Worm (Caenorhabditis elegans): ENCODE data around the gene C28H8.7.

C28H8.7 gene

ce11 chrIII:5884007-5884406 is 2.8 kb downstream of the C28H8.7 start, which contains the start of gene C28H8.5:
C28H8.5 (plus strand) TSS chrIII:5884307.
- TF ChIP-seq ceh-39 (tag; optimal IDR thresholded peaks at IDR 0.05) (no peak), bed-3 (GFP tag; optimal IDR thresholded peaks at IDR 0.05) (no peak), mls-2 (tag; optimal IDR thresholded peaks at IDR 0.05) (no peak), pha-4 (tag; optimal IDR thresholded peaks at IDR 0.05) (no peak), ztf-11 (tag; optimal IDR thresholded peaks at IDR 0.05) (no peak), nhr-2 (tag; optimal IDR thresholded peaks at IDR 0.05) (no peak), mep-1 (tag; optimal IDR thresholded peaks at IDR 0.05) (no peak), blmp-1 (tag; optimal IDR thresholded peaks at IDR 0.05) (no peak), ham-2 (GFP tag; optimal IDR thresholded peaks at IDR 0.05) (no peak), sem-2 (GFP tag; optimal IDR thresholded peaks at IDR 0.05) (no peak), M03D4.4 (tag; optimal IDR thresholded peaks at IDR 0.05) (no peak), snpc-4 (tag; optimal IDR thresholded peaks at IDR 0.05) (no peak), unc-39 (tag; optimal IDR thresholded peaks at IDR 0.05) (no peak)

ce11 chrIII:5883517-5883916 is 3.3 kb downstream of the C28H8.7 start:
- TF ChIP-seq ceh-39 (tag; optimal IDR thresholded peaks at IDR 0.05) (no peak), cnd-1 (tag; optimal IDR thresholded peaks at IDR 0.05) (no peak), sptf-1 (tag; optimal IDR thresholded peaks at IDR 0.05) (no peak), snpc-4 (tag; optimal IDR thresholded peaks at IDR 0.05) (no peak), mls-2 (tag; optimal IDR thresholded peaks at IDR 0.05) (no peak), unc-39 (tag; optimal IDR thresholded peaks at IDR 0.05) (no peak), zip-8 (tag; optimal IDR thresholded peaks at IDR 0.05) (no peak), unc-120 (tag; optimal IDR thresholded peaks at IDR 0.05; ENCODE audit: poor library complexity, severe bottlenecking) (no peak), nhr-237 (tag; optimal IDR thresholded peaks at IDR 0.05) (no peak), flh-1 (GFP tag; optimal IDR thresholded peaks at IDR 0.05) (no peak), elt-1 (tag; optimal IDR thresholded peaks at IDR 0.05; ENCODE audit: borderline replicate concordance, insufficient read depth) (no peak), lin-13 (tag; optimal IDR thresholded peaks at IDR 0.05) (no peak), pha-4 (tag; optimal IDR thresholded peaks at IDR 0.05) (no peak), unc-62 (GFP tag; optimal IDR thresholded peaks at IDR 0.05) (no peak), ztf-11 (tag; optimal IDR thresholded peaks at IDR 0.05) (no peak), blmp-1 (tag; optimal IDR thresholded peaks at IDR 0.05) (no peak), ces-1 (GFP tag; optimal IDR thresholded peaks at IDR 0.05) (no peak), hlh-1 (tag; optimal IDR thresholded peaks at IDR 0.05) (no peak), tbx-8 (GFP tag; optimal IDR thresholded peaks at IDR 0.05) (no peak), nhr-12 (tag; optimal IDR thresholded peaks at IDR 0.05) (no peak)

- TF ChIP-seq nhr-28 (tag; optimal IDR thresholded peaks at IDR 0.05) (no peak), sem-2 (GFP tag; optimal IDR thresholded peaks at IDR 0.05) (no peak), snpc-4 (tag; optimal IDR thresholded peaks at IDR 0.05) (no peak), lin-32 (GFP tag; optimal IDR thresholded peaks at IDR 0.05) (no peak), lin-13 (tag; optimal IDR thresholded peaks at IDR 0.05) (no peak), ztf-11 (tag; optimal IDR thresholded peaks at IDR 0.05) (no peak), nhr-237 (tag; optimal IDR thresholded peaks at IDR 0.05) (no peak), flh-1 (GFP tag; optimal IDR thresholded peaks at IDR 0.05) (no peak), hlh-1 (tag; optimal IDR thresholded peaks at IDR 0.05) (no peak), nhr-2 (tag; optimal IDR thresholded peaks at IDR 0.05) (no peak), ceh-83 (GFP tag; optimal IDR thresholded peaks at IDR 0.05) (no peak), ces-1 (GFP tag; optimal IDR thresholded peaks at IDR 0.05) (no peak), sptf-1 (tag; optimal IDR thresholded peaks at IDR 0.05) (no peak), mls-2 (tag; optimal IDR thresholded peaks at IDR 0.05) (no peak), blmp-1 (tag; optimal IDR thresholded peaks at IDR 0.05) (no peak), ceh-43 (GFP tag; optimal IDR thresholded peaks at IDR 0.05) (no peak), M03D4.4 (tag; optimal IDR thresholded peaks at IDR 0.05) (no peak), zip-8 (tag; optimal IDR thresholded peaks at IDR 0.05) (no peak)
Measured at ce11 chrIII:5882823-5883222, 4.0 kb downstream of the C28H8.7 start, which contains the start of gene F01F1.14. F01F1.14 (minus strand) TSS chrIII:5882923.

- TF ChIP-seq nhr-2 (tag; optimal IDR thresholded peaks at IDR 0.05) (no peak), snpc-4 (tag; optimal IDR thresholded peaks at IDR 0.05) (no peak), mls-2 (tag; optimal IDR thresholded peaks at IDR 0.05) (no peak), blmp-1 (tag; optimal IDR thresholded peaks at IDR 0.05) (no peak), hlh-1 (tag; optimal IDR thresholded peaks at IDR 0.05) (no peak), nhr-12 (tag; optimal IDR thresholded peaks at IDR 0.05) (no peak), mab-5 (tag; optimal IDR thresholded peaks at IDR 0.05) (no peak), nhr-28 (tag; optimal IDR thresholded peaks at IDR 0.05) (no peak), unc-39 (tag; optimal IDR thresholded peaks at IDR 0.05) (no peak), lin-13 (tag; optimal IDR thresholded peaks at IDR 0.05) (no peak), tbx-8 (GFP tag; optimal IDR thresholded peaks at IDR 0.05) (no peak), nhr-76 (tag; optimal IDR thresholded peaks at IDR 0.05) (no peak), lsy-2 (tag; optimal IDR thresholded peaks at IDR 0.05) (no peak), bed-3 (GFP tag; optimal IDR thresholded peaks at IDR 0.05) (no peak), sem-2 (GFP tag; optimal IDR thresholded peaks at IDR 0.05) (no peak), sptf-1 (tag; optimal IDR thresholded peaks at IDR 0.05) (no peak)
Measured at ce11 chrIII:5882284-5882683, 4.5 kb downstream of the C28H8.7 start.
